Worm (Caenorhabditis elegans): Measurements from ENCODE around the gene str-30.

DNA sequence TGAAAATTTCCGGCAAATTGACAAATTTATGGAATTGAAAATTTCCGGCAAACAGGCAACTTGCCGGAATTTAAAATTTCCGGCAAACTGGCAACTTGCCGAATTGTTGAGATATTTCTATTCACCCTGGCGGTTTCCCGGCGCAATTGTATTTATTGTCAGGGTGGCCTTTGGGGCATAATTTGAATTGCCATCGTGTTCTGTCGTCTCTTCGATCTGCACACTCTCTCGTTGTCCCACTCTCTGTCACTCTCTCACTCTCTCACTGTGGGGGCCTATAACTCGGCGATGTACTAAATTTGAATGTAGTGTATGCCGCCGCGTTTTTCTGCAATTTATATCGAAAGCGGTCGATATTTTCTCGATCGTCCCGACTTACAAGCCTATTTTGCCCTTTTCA, 21.9 kb upstream of the str-30 start:
- TF ChIP-seq ekl-4 (GFP tag; IDR thresholded peaks at IDR 0.05) (no peak), nfyb-1 (GFP tag; IDR thresholded peaks at IDR 0.05) (no peak), let-526 (GFP tag; IDR thresholded peaks at IDR 0.05) (no peak), attf-5 (GFP tag; optimal IDR thresholded peaks at IDR 0.05) (no peak), ama-1 (optimal IDR thresholded peaks at IDR 0.05) (no peak), ama-1 (GFP tag; optimal IDR thresholded peaks at IDR 0.05) (no peak), snpc-3.4 (tag; optimal IDR thresholded peaks at IDR 0.05) (no peak), dpl-1 (GFP tag; optimal IDR thresholded peaks at IDR 0.05) (no peak), madf-3 (GFP tag; IDR thresholded peaks at IDR 0.05) (no peak), mxl-1 (tag; optimal IDR thresholded peaks at IDR 0.05) (no peak), lsy-27 (tag; optimal IDR thresholded peaks at IDR 0.05; ENCODE audit: borderline replicate concordance, insufficient read depth) (no peak), pha-4 (tag; optimal IDR thresholded peaks at IDR 0.05) (no peak), zfh-2 (GFP tag; conservative IDR thresholded peaks at IDR 0.05) (no peak), hmg-20 (GFP tag; IDR thresholded peaks at IDR 0.05) (no peak), unc-62 (GFP tag; optimal IDR thresholded peaks at IDR 0.05) (no peak)
